Worm (Caenorhabditis elegans) whole organism, L4/young adult: ENCODE data around the gene F12A10.1.

ENCODE experiments used
- W03F9.2 ChIP-seq: fragments of 150-350 bp; optimal IDR thresholded peaks from 2 replicates; lab custom pipeline; 2014; ENCODE audit warnings: missing biosample characterization, missing genetic modification characterization
- him-1 ChIP-seq: sonication (generic microtip); optimal IDR thresholded peaks from 2 replicates; lab custom pipeline; 2016; ENCODE audit warnings: missing genotype, missing genetic modification reagents, missing genetic modification characterization, missing compliant biosample characterization

DNA sequence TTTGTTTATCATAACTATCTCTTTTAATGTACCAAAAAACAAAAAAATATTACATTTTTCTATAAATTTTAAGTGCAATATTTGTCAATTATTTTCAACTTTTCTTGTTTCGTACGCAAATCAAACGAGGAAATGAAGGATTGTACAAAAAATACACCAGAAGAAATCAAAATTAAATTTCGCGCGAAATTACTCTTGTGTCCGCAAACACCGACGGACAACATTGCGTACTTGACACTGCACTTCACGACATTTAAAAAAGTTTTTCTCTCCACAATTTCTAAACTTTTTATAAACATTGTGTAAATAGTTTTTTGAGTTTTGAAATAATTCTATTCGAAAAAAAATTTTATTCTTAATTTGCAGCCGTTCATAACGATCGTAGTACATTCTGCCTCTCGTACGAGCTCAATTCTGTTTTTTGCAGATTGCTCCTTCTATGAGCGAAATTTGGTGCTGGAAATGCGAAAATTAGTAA is 22.4 kb upstream of the F12A10.1 start, which contains the start of gene mrps-16:
- no peak for TF ChIP-seq him-1
- peak; percentile 58 for TF ChIP-seq W03F9.2 (tag; lab: Kevin White, UChicago)
